Fruit fly (Drosophila melanogaster): ENCODE measurements around the gene GlcAT-I.

The GlcAT-I gene

DNA sequence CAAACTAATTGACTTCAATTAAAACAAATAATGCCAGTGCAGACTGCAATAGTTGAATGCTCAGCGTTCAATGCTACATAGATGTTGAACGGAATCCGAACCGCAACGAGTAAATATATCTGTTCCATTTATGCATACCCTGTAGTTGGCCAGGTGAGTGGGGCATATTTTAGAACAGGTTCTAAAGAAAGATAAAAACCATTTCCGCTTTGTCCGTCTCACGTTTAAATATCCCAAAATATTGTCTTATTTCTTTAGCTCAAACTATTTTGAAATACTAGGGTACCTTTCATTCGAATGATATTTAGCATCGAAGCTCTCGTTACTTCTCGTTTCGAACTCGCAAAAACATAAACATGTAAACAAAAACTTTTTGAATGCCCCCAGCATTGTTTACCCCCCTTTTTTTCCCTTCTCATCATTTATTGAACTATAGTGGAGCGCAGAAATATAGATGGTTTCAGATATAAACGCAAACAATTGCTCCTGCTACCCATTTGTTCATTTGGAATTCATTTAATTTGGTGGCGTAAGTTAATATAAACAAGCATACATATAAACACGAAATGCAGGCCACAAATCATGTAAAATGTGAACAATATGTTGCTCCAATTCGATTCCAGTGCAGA, 41.2 kb downstream of the GlcAT-I start (continued):
- TF ChIP-seq CG9817 (tag; optimal IDR thresholded peaks at IDR 0.05), result peak; percentile 3
- TF ChIP-seq CG4617 (GFP tag; optimal IDR thresholded peaks at IDR 0.05; ENCODE audit: borderline replicate concordance), result no peak
- no peak for TF ChIP-seq CG32772 (GFP tag; IDR thresholded peaks at IDR 0.05)
- peak; percentile 63 for TF ChIP-seq row (GFP tag; IDR thresholded peaks at IDR 0.05)
- TF ChIP-seq CG4730 (GFP tag; IDR thresholded peaks at IDR 0.05), result 0 out of 2 replicates have a peak, but pooled peaks have one; percentile 14
- no peak for TF ChIP-seq Spps (tag; optimal IDR thresholded peaks at IDR 0.05)
- no peak for TF ChIP-seq Doc2 (GFP tag; IDR thresholded peaks at IDR 0.05)
- no peak for TF ChIP-seq Hmr (GFP tag; optimal IDR thresholded peaks at IDR 0.05)
- no peak for TF ChIP-seq Gug (GFP tag; IDR thresholded peaks at IDR 0.05)
- TF ChIP-seq CG17829 (tag; optimal IDR thresholded peaks at IDR 0.05), result no peak
- no peak for TF ChIP-seq gfzf (GFP tag; optimal IDR thresholded peaks at IDR 0.05)
- TF ChIP-seq CG33213 (GFP tag; optimal IDR thresholded peaks at IDR 0.05), result no peak
- TF ChIP-seq btn (GFP tag; optimal IDR thresholded peaks at IDR 0.05), result no peak
- TF ChIP-seq trem (tag; optimal IDR thresholded peaks at IDR 0.05), result no peak
- no peak for TF ChIP-seq CrebB (tag; optimal IDR thresholded peaks at IDR 0.05)
- TF ChIP-seq CG3995 (GFP tag; optimal IDR thresholded peaks at IDR 0.05), result no peak
- no peak for TF ChIP-seq fd102C (GFP tag; optimal IDR thresholded peaks at IDR 0.05)
- TF ChIP-seq Chrac-16 (GFP tag; optimal IDR thresholded peaks at IDR 0.05), result no peak
- no peak for TF ChIP-seq caup (GFP tag; optimal IDR thresholded peaks at IDR 0.05; ENCODE audit: severe bottlenecking)
- TF ChIP-seq phol (tag; optimal IDR thresholded peaks at IDR 0.05), result peak; percentile 14
- no peak for TF ChIP-seq bigmax (GFP tag; optimal IDR thresholded peaks at IDR 0.05)
- no peak for TF ChIP-seq CG7928 (GFP tag; optimal IDR thresholded peaks at IDR 0.05)
- peak; percentile 61 for TF ChIP-seq CG1603 (tag; optimal IDR thresholded peaks at IDR 0.05)
- TF ChIP-seq yki (optimal IDR thresholded peaks at IDR 0.05), result no peak
- TF ChIP-seq Blimp-1 (GFP tag; optimal IDR thresholded peaks at IDR 0.05), result peak; percentile 33
- no peak for TF ChIP-seq run (tag; optimal IDR thresholded peaks at IDR 0.05)
- no peak for TF ChIP-seq h (optimal IDR thresholded peaks at IDR 0.05)
- TF ChIP-seq CG10543 (GFP tag; optimal IDR thresholded peaks at IDR 0.05), result no peak
- no peak for TF ChIP-seq br (optimal IDR thresholded peaks at IDR 0.05)
- no peak for TF ChIP-seq Poxn (GFP tag; IDR thresholded peaks at IDR 0.05)
- TF ChIP-seq Gsc (GFP tag; IDR thresholded peaks at IDR 0.05), result no peak
- TF ChIP-seq da (GFP tag; optimal IDR thresholded peaks at IDR 0.05), result no peak
- TF ChIP-seq zfh1 (GFP tag; IDR thresholded peaks at IDR 0.05), result 0 out of 3 replicates have a peak, but pooled peaks have one; percentile 32
- TF ChIP-seq CG7372 (GFP tag; IDR thresholded peaks at IDR 0.05), result no peak
- TF ChIP-seq lbe (GFP tag; optimal IDR thresholded peaks at IDR 0.05), result no peak
- TF ChIP-seq peb (GFP tag; IDR thresholded peaks at IDR 0.05), result no peak
- TF ChIP-seq CG10462 (GFP tag; optimal IDR thresholded peaks at IDR 0.05), result no peak
- TF ChIP-seq CG11695 (GFP tag; IDR thresholded peaks at IDR 0.05), result no peak
- TF ChIP-seq CG7963 (GFP tag; IDR thresholded peaks at IDR 0.05; ENCODE audit: partially characterized antibody), result no peak
- TF ChIP-seq CG17328 (GFP tag; IDR thresholded peaks at IDR 0.05), result no peak
- TF ChIP-seq CG18619 (GFP tag; optimal IDR thresholded peaks at IDR 0.05), result no peak
- TF ChIP-seq PHDP (tag; optimal IDR thresholded peaks at IDR 0.05), result peak; percentile 1
- TF ChIP-seq pho (GFP tag; optimal IDR thresholded peaks at IDR 0.05), result no peak
- TF ChIP-seq dpn (GFP tag; optimal IDR thresholded peaks at IDR 0.05), result peak in 1 of 2 experiments; percentile 22
- no peak for TF ChIP-seq HLHmδ (GFP tag; optimal IDR thresholded peaks at IDR 0.05)
- TF ChIP-seq CG18476 (GFP tag; optimal IDR thresholded peaks at IDR 0.05), result no peak
- TF ChIP-seq slbo (GFP tag; IDR thresholded peaks at IDR 0.05), result peak; percentile 59
- peak; percentile 58; the same call in 2 of the 3 replicates for TF ChIP-seq dysf (GFP tag; IDR thresholded peaks at IDR 0.05)
- no peak for TF ChIP-seq CG11398 (GFP tag; optimal IDR thresholded peaks at IDR 0.05)
- TF ChIP-seq mam (GFP tag; optimal IDR thresholded peaks at IDR 0.05), result no peak
- TF ChIP-seq CG11085 (GFP tag; IDR thresholded peaks at IDR 0.05), result no peak
- no peak for TF ChIP-seq CG2116 (GFP tag; optimal IDR thresholded peaks at IDR 0.05)
